Fruit fly (Drosophila melanogaster) whole organism, embryonic: ENCODE measurements around the gene CG6356.

Experiments
- Ada2b ChIP-seq: fragments of 200-800 bp; sonication (Bioruptor generic); IDR thresholded peaks from 2 replicates; pipeline ENCODE4 v1.3.6; 2022; ENCODE audit warnings: missing biosample characterization, missing genetic modification characterization
- CG10321 ChIP-seq: fragments of 200-800 bp; sonication (Bioruptor generic); IDR thresholded peaks from 2 replicates; pipeline ENCODE4 v1.3.6; 2022; ENCODE audit warnings: missing biosample characterization, missing genetic modification characterization
- CG10366 ChIP-seq: fragments of 200-800 bp; sonication (Bioruptor generic); IDR thresholded peaks from 2 replicates; pipeline ENCODE4 v1.3.6; 2022; ENCODE audit warnings: missing biosample characterization, missing genetic modification characterization
- CG10565 ChIP-seq: fragments of 200-800 bp; sonication (Bioruptor generic); optimal IDR thresholded peaks from 3 replicates; lab custom pipeline; 2016; ENCODE audit warnings: missing biosample characterization, mild to moderate bottlenecking, missing genetic modification characterization
- CG10979 ChIP-seq: fragments of 200-800 bp; sonication (Bioruptor generic); optimal IDR thresholded peaks from 2 replicates; lab custom pipeline; 2018; ENCODE audit warnings: missing biosample characterization, mild to moderate bottlenecking, missing genetic modification characterization, moderate library complexity
- CG16779 ChIP-seq: fragments of 200-800 bp; sonication (Bioruptor generic); IDR thresholded peaks from 2 replicates; pipeline ENCODE4 v1.3.6; 2022; ENCODE audit warnings: missing biosample characterization, missing genetic modification characterization
- CG16813 ChIP-seq: fragments of 200-800 bp; sonication (Bioruptor generic); IDR thresholded peaks from 3 replicates; pipeline ENCODE4 v1.3.6; 2022; ENCODE audit warnings: missing biosample characterization, missing genetic modification characterization; ENCODE audit not compliant: partially characterized antibody
- CG16815 ChIP-seq: fragments of 200-800 bp; sonication (Bioruptor generic); optimal IDR thresholded peaks from 3 replicates; lab custom pipeline; 2017; ENCODE audit warnings: missing biosample characterization, mild to moderate bottlenecking, missing genetic modification characterization
- CG17568 ChIP-seq: fragments of 200-800 bp; sonication (Bioruptor generic); optimal IDR thresholded peaks from 2 replicates; lab custom pipeline; 2018; ENCODE audit warnings: missing biosample characterization, mild to moderate bottlenecking, missing genetic modification characterization, moderate library complexity
- CG18599 ChIP-seq: fragments of 200-800 bp; sonication (Bioruptor generic); optimal IDR thresholded peaks from 3 replicates; lab custom pipeline; 2017; ENCODE audit warnings: missing biosample characterization, missing genetic modification characterization, mild to moderate bottlenecking, moderate library complexity, missing genetic modification reagents
- CG30020 ChIP-seq: fragments of 200-800 bp; optimal IDR thresholded peaks from 2 replicates; lab custom pipeline; 2019; ENCODE audit warnings: missing biosample characterization, mild to moderate bottlenecking, missing genetic modification characterization, moderate library complexity
- CG31441 ChIP-seq: fragments of 200-800 bp; sonication (Bioruptor generic); IDR thresholded peaks from 2 replicates; pipeline ENCODE4 v1.3.6; 2022; ENCODE audit warnings: missing biosample characterization, missing genetic modification characterization
- CG4707 ChIP-seq: fragments of 200-800 bp; sonication (Bioruptor generic); optimal IDR thresholded peaks from 2 replicates; lab custom pipeline; 2018; ENCODE audit warnings: missing biosample characterization, mild to moderate bottlenecking, missing genetic modification characterization, moderate library complexity
- CG6654 ChIP-seq: fragments of 200-800 bp; sonication (Bioruptor generic); optimal IDR thresholded peaks from 2 replicates; lab custom pipeline; 2017; ENCODE audit warnings: missing biosample characterization, mild to moderate bottlenecking, missing genetic modification characterization
- CG8290 ChIP-seq, 3 experiments: fragments of 200-800 bp; sonication (Bioruptor generic); optimal IDR thresholded peaks; 2 replicates each; lab custom pipeline; 2016 to 2019; ENCODE audit warnings: missing biosample characterization in 3 of 3, missing genetic modification characterization in 3 of 3, mild to moderate bottlenecking in 2 of 3, moderate library complexity in 1 of 3
- E2f1 ChIP-seq: fragments of 200-800 bp; sonication (Bioruptor generic); IDR thresholded peaks from 2 replicates; pipeline ENCODE4 v1.3.6; 2022; ENCODE audit warnings: missing biosample characterization, missing genetic modification characterization
- Hand ChIP-seq: fragments of 200-800 bp; sonication (Bioruptor generic); optimal IDR thresholded peaks from 2 replicates; lab custom pipeline; 2017; ENCODE audit warnings: mild to moderate bottlenecking, missing biosample characterization, missing genetic modification reagents, missing genetic modification characterization
- Xbp1 ChIP-seq: fragments of 200-800 bp; sonication (Bioruptor generic); optimal IDR thresholded peaks from 3 replicates; lab custom pipeline; 2016; ENCODE audit warnings: missing biosample characterization, mild to moderate bottlenecking, missing genetic modification characterization
- ac ChIP-seq: fragments of 200-800 bp; sonication (Bioruptor generic); optimal IDR thresholded peaks from 3 replicates; lab custom pipeline; 2017; ENCODE audit warnings: missing biosample characterization, mild to moderate bottlenecking, missing genetic modification characterization
- gcm2 ChIP-seq: fragments of 200-800 bp; sonication (Bioruptor generic); optimal IDR thresholded peaks from 2 replicates; lab custom pipeline; 2016; ENCODE audit warnings: missing biosample characterization, missing genetic modification characterization
- gfzf ChIP-seq: fragments of 200-800 bp; sonication (Bioruptor generic); optimal IDR thresholded peaks from 2 replicates; lab custom pipeline; 2016; ENCODE audit warnings: missing biosample characterization, mild to moderate bottlenecking, missing genetic modification characterization, moderate library complexity
- hbn ChIP-seq: fragments of 200-800 bp; sonication (Bioruptor generic); IDR thresholded peaks from 2 replicates; pipeline ENCODE4 v1.3.6; 2022; ENCODE audit warnings: missing biosample characterization, missing genetic modification characterization; ENCODE audit not compliant: partially characterized antibody
- mirr ChIP-seq: fragments of 200-800 bp; sonication (Bioruptor generic); optimal IDR thresholded peaks from 3 replicates; lab custom pipeline; 2018; ENCODE audit warnings: missing biosample characterization, mild to moderate bottlenecking, missing genetic modification characterization
- pita ChIP-seq: fragments of 200-800 bp; sonication (Bioruptor generic); optimal IDR thresholded peaks from 2 replicates; lab custom pipeline; 2017; ENCODE audit warnings: missing biosample characterization, mild to moderate bottlenecking, missing genetic modification characterization
- sima ChIP-seq: fragments of 200-800 bp; sonication (Bioruptor generic); optimal IDR thresholded peaks from 2 replicates; lab custom pipeline; 2016; ENCODE audit warnings: missing biosample characterization, missing genetic modification characterization
- tin ChIP-seq: fragments of 200-800 bp; sonication (Bioruptor generic); optimal IDR thresholded peaks from 3 replicates; lab custom pipeline; 2016; ENCODE audit warnings: missing biosample characterization, missing genetic modification characterization
- trem ChIP-seq: fragments of 200-800 bp; optimal IDR thresholded peaks from 3 replicates; lab custom pipeline; 2019; ENCODE audit warnings: missing biosample characterization, mild to moderate bottlenecking, missing genetic modification characterization, moderate library complexity
- tx ChIP-seq: fragments of 200-800 bp; sonication (Bioruptor generic); optimal IDR thresholded peaks from 2 replicates; lab custom pipeline; 2016; ENCODE audit warnings: missing biosample characterization, missing genetic modification characterization
- vfl ChIP-seq: fragments of 200-800 bp; sonication (Bioruptor generic); optimal IDR thresholded peaks from 2 replicates; lab custom pipeline; 2016; ENCODE audit warnings: missing biosample characterization, missing genetic modification characterization

CG6356 gene

dm6 chr3R:24333182-24333808, 49.5 kb downstream of the CG6356 start, which contains the start of the genes Rrp5 and Dis3 (continued):
- TF ChIP-seq Ada2b (peak; percentile 32; the same call in 1 of the 2 replicates), CG10321 (no peak), CG30020 (peak; percentile 94), hbn (no peak), CG16779 (GFP tag; lab: Robert Waterston, UW) (peak; percentile 54; the same call in 1 of the 2 replicates), Xbp1 (GFP tag; lab: Kevin White, UChicago) (peak; percentile 54), sima (GFP tag; lab: Kevin White, UChicago) (no peak), Hand (GFP tag; lab: Kevin White, UChicago) (no peak), CG16815 (no peak), ac (GFP tag; lab: Kevin White, UChicago) (no peak), vfl (GFP tag; lab: Kevin White, UChicago) (no peak), trem (tag; lab: Kevin White, UChicago) (peak; percentile 82), pita (peak; percentile 69), E2f1 (0 out of 2 replicates have a peak, but pooled peaks have one; percentile 22), CG31441 (GFP tag; lab: Robert Waterston, UW) (no peak), CG8290 (GFP tag; optimal IDR thresholded peaks at IDR 0.05; lab: Kevin White, UChicago) (no peak), CG8290 (tag; optimal IDR thresholded peaks at IDR 0.05; lab: Kevin White, UChicago) (no peak), CG4707 (GFP tag; lab: Kevin White, UChicago) (no peak), CG6654 (GFP tag; lab: Kevin White, UChicago) (no peak), CG10979 (tag; lab: Kevin White, UChicago) (peak; percentile 55), tin (GFP tag; lab: Kevin White, UChicago) (peak; percentile 28), CG18599 (GFP tag; lab: Kevin White, UChicago) (no peak), CG17568 (GFP tag; lab: Kevin White, UChicago) (no peak), gcm2 (GFP tag; lab: Kevin White, UChicago) (no peak), CG10565 (no peak), CG10366 (peak; percentile 42; the same call in 1 of the 2 replicates), tx (GFP tag; lab: Kevin White, UChicago) (peak; percentile 17), mirr (GFP tag; lab: Kevin White, UChicago) (no peak)

dm6 chr3R:24336622-24337021, 52.9 kb downstream of the CG6356 start, which contains the start of gene CG6432:
Gene CG6432 (plus strand): TSS chr3R:24336922.
- TF ChIP-seq CG16813 (no peak), gfzf (GFP tag; lab: Kevin White, UChicago) (no peak)
